Worm (Caenorhabditis elegans) whole organism, L3 larva: ENCODE results near the gene dsb-1.

Experiments
- R02D3.7 ChIP-seq: fragments of 150-350 bp; optimal IDR thresholded peaks from 2 replicates; lab custom pipeline; 2014; ENCODE audit warnings: missing biosample characterization, missing genetic modification characterization
- ama-1 ChIP-seq: fragments of 150-350 bp; optimal IDR thresholded peaks from 2 replicates; lab custom pipeline; 2018
- ceh-16 ChIP-seq: sonication (generic microtip); optimal IDR thresholded peaks from 2 replicates; lab custom pipeline; 2017; ENCODE audit warnings: missing biosample characterization, missing genetic modification characterization
- ceh-28 ChIP-seq: fragments of 150-350 bp; optimal IDR thresholded peaks from 2 replicates; lab custom pipeline; 2014; ENCODE audit warnings: missing biosample characterization, missing genetic modification reagents, missing genetic modification characterization
- ceh-82 ChIP-seq: fragments of 150-350 bp; optimal IDR thresholded peaks from 2 replicates; lab custom pipeline; 2014; ENCODE audit warnings: missing biosample characterization, missing genetic modification characterization
- daf-12 ChIP-seq: fragments of 150-350 bp; optimal IDR thresholded peaks from 2 replicates; lab custom pipeline; 2014; ENCODE audit warnings: missing biosample characterization, missing genetic modification reagents, missing genetic modification characterization
- egl-27 ChIP-seq: sonication (generic microtip); optimal IDR thresholded peaks from 4 replicates; lab custom pipeline; 2017; ENCODE audit warnings: missing biosample characterization, missing genetic modification reagents, missing genetic modification characterization
- egl-5 ChIP-seq: fragments of 150-350 bp; optimal IDR thresholded peaks from 2 replicates; lab custom pipeline; 2017; ENCODE audit warnings: missing biosample characterization, missing genetic modification reagents, missing genetic modification characterization, inconsistent platforms
- elt-1 ChIP-seq: fragments of 150-350 bp; optimal IDR thresholded peaks from 2 replicates; lab custom pipeline; 2014; ENCODE audit warnings: missing biosample characterization, missing genetic modification characterization
- elt-2 ChIP-seq: sonication (generic microtip); optimal IDR thresholded peaks from 2 replicates; lab custom pipeline; 2016; ENCODE audit warnings: missing genetic modification reagents, mild to moderate bottlenecking, missing genetic modification characterization, missing compliant biosample characterization
- elt-3 ChIP-seq, 3 experiments: fragments of 150-350 bp in 1 of 3; sonication (generic microtip) in 2 of 3; optimal IDR thresholded peaks; 2 replicates in 2 of 3; 4 replicates in 1 of 3; lab custom pipeline; 2014 to 2017; ENCODE audit warnings: missing biosample characterization in 3 of 3, missing genetic modification characterization in 3 of 3
- fkh-10 ChIP-seq: sonication (generic microtip); optimal IDR thresholded peaks from 2 replicates; lab custom pipeline; 2017; ENCODE audit warnings: missing biosample characterization, missing genetic modification reagents, missing genetic modification characterization
- fos-1 ChIP-seq: fragments of 150-350 bp; optimal IDR thresholded peaks from 2 replicates; lab custom pipeline; 2014; ENCODE audit warnings: missing biosample characterization, missing genetic modification characterization
- hmg-11 ChIP-seq: sonication (generic microtip); optimal IDR thresholded peaks from 2 replicates; lab custom pipeline; 2016; ENCODE audit warnings: missing genetic modification characterization, missing compliant biosample characterization
- jun-1 ChIP-seq: fragments of 150-350 bp; optimal IDR thresholded peaks from 2 replicates; lab custom pipeline; 2014; ENCODE audit warnings: missing biosample characterization, missing genetic modification reagents, missing genetic modification characterization
- lin-15B ChIP-seq: fragments of 150-350 bp; optimal IDR thresholded peaks from 2 replicates; lab custom pipeline; 2014; ENCODE audit warnings: missing biosample characterization, missing genetic modification characterization
- lin-39 ChIP-seq: fragments of 150-350 bp; optimal IDR thresholded peaks from 2 replicates; lab custom pipeline; 2018; ENCODE audit warnings: missing biosample characterization, missing genetic modification reagents, missing genetic modification characterization
- lsy-12 ChIP-seq: sonication (generic microtip); optimal IDR thresholded peaks from 2 replicates; lab custom pipeline; 2016; ENCODE audit warnings: mild to moderate bottlenecking, missing genetic modification characterization, missing compliant biosample characterization
- mml-1 ChIP-seq: fragments of 150-350 bp; sonication (generic microtip); optimal IDR thresholded peaks from 3 replicates; lab custom pipeline; 2014; ENCODE audit warnings: missing biosample characterization, missing genetic modification characterization
- nfya-1 ChIP-seq: sonication (generic microtip); optimal IDR thresholded peaks from 2 replicates; lab custom pipeline; 2017; ENCODE audit warnings: missing genetic modification characterization, mild to moderate bottlenecking, missing compliant biosample characterization, antibody characterized with exemption, moderate library complexity; ENCODE audit not compliant: insufficient read depth
- nhr-11 ChIP-seq: fragments of 150-350 bp; optimal IDR thresholded peaks from 2 replicates; lab custom pipeline; 2014; ENCODE audit warnings: missing biosample characterization, missing genetic modification characterization
- nhr-12 ChIP-seq: fragments of 150-350 bp; optimal IDR thresholded peaks from 2 replicates; lab custom pipeline; 2014; ENCODE audit warnings: missing biosample characterization, missing genetic modification characterization
- nhr-23 ChIP-seq: fragments of 150-350 bp; optimal IDR thresholded peaks from 2 replicates; lab custom pipeline; 2014; ENCODE audit warnings: missing biosample characterization, missing genetic modification reagents, missing genetic modification characterization
- nhr-25 ChIP-seq: sonication (generic microtip); optimal IDR thresholded peaks from 2 replicates; lab custom pipeline; 2017; ENCODE audit warnings: missing biosample characterization, missing genetic modification characterization
- nhr-28 ChIP-seq: fragments of 150-350 bp; optimal IDR thresholded peaks from 2 replicates; lab custom pipeline; 2014; ENCODE audit warnings: missing biosample characterization, missing genetic modification characterization
- nhr-43 ChIP-seq: sonication (generic microtip); optimal IDR thresholded peaks from 2 replicates; lab custom pipeline; 2016; ENCODE audit warnings: mild to moderate bottlenecking, missing genetic modification characterization, missing compliant biosample characterization; ENCODE audit not compliant: poor library complexity, severe bottlenecking
- nhr-67 ChIP-seq: fragments of 150-350 bp; optimal IDR thresholded peaks from 2 replicates; lab custom pipeline; 2014; ENCODE audit warnings: missing biosample characterization, missing genetic modification characterization
- nhr-76 ChIP-seq: fragments of 150-350 bp; sonication (generic microtip); optimal IDR thresholded peaks from 5 replicates; lab custom pipeline; 2014; ENCODE audit warnings: missing biosample characterization, missing genetic modification characterization
- nhr-77 ChIP-seq: fragments of 150-350 bp; optimal IDR thresholded peaks from 2 replicates; lab custom pipeline; 2014; ENCODE audit warnings: missing biosample characterization, missing genetic modification characterization
- pha-4 ChIP-seq: fragments of 150-350 bp; optimal IDR thresholded peaks from 2 replicates; lab custom pipeline; 2014; ENCODE audit warnings: missing biosample characterization, missing genetic modification reagents, missing genetic modification characterization
- pqm-1 ChIP-seq: fragments of 150-350 bp; optimal IDR thresholded peaks from 2 replicates; lab custom pipeline; 2017; ENCODE audit warnings: missing biosample characterization, missing genetic modification characterization, inconsistent platforms
- sea-2 ChIP-seq: fragments of 150-350 bp; sonication (generic microtip); optimal IDR thresholded peaks from 4 replicates; lab custom pipeline; 2014; ENCODE audit warnings: missing biosample characterization, missing genetic modification reagents, missing genetic modification characterization
- skn-1 ChIP-seq: fragments of 150-350 bp; optimal IDR thresholded peaks from 2 replicates; lab custom pipeline; 2014; ENCODE audit warnings: missing biosample characterization, missing genetic modification characterization
- snpc-4 ChIP-seq: fragments of 150-350 bp; optimal IDR thresholded peaks from 2 replicates; lab custom pipeline; 2014; ENCODE audit warnings: missing biosample characterization, missing genetic modification characterization
- unc-62 ChIP-seq: fragments of 150-350 bp; sonication (generic microtip); optimal IDR thresholded peaks from 4 replicates; lab custom pipeline; 2014; ENCODE audit warnings: missing biosample characterization, missing genetic modification reagents, missing genetic modification characterization
- ztf-4 ChIP-seq: fragments of 150-350 bp; optimal IDR thresholded peaks from 2 replicates; lab custom pipeline; 2014; ENCODE audit warnings: missing biosample characterization, missing genetic modification characterization

The dsb-1 gene

ce11 chrIV:12396645-12397258 lies 12.0 kb upstream of the dsb-1 start:
- peak; percentile 43 for TF ChIP-seq nfya-1 (tag; lab: Kevin White, UChicago)
- TF ChIP-seq nhr-43 (tag; lab: Kevin White, UChicago): peak; percentile 61
- no peak for TF ChIP-seq daf-12 (tag; lab: Kevin White, UChicago)
- TF ChIP-seq lsy-12: peak; percentile 10
- peak; percentile 2 for TF ChIP-seq lin-15B (tag; lab: Kevin White, UChicago)
- no peak for TF ChIP-seq elt-1 (tag; lab: Kevin White, UChicago)
- peak; percentile 96 for TF ChIP-seq nhr-25 (tag; lab: Kevin White, UChicago)
- peak; percentile 2 for TF ChIP-seq jun-1 (tag; lab: Kevin White, UChicago)
- peak; percentile 54 for TF ChIP-seq unc-62 (GFP tag; lab: Kevin White, UChicago)
- peak; percentile 90 for TF ChIP-seq nhr-23 (tag; lab: Kevin White, UChicago)
- peak; percentile 48 for TF ChIP-seq ceh-28 (tag; lab: Kevin White, UChicago)
- TF ChIP-seq skn-1 (tag; lab: Kevin White, UChicago): no peak
- TF ChIP-seq elt-3 (tag; optimal IDR thresholded peaks at IDR 0.05; lab: Kevin White, UChicago): peak in 1 of 3 experiments; percentile 57

ce11 chrIV:12398437-12398836 lies 10.3 kb upstream of the dsb-1 start, which contains the start of gene acs-20:
Gene acs-20 (minus strand): TSS chrIV:12398706.
- TF ChIP-seq jun-1 (tag; lab: Kevin White, UChicago): no peak

- TF ChIP-seq sea-2 (GFP tag; lab: Kevin White, UChicago): no peak
- no peak for TF ChIP-seq nhr-76 (tag; lab: Kevin White, UChicago)
- peak; percentile 44 for TF ChIP-seq nhr-25 (tag; lab: Kevin White, UChicago)
- peak in 1 of 3 experiments; percentile 83 for TF ChIP-seq elt-3 (tag; optimal IDR thresholded peaks at IDR 0.05; lab: Kevin White, UChicago)
- peak; percentile 85 for TF ChIP-seq elt-2 (tag; lab: Kevin White, UChicago)
- TF ChIP-seq pqm-1: peak; percentile 19
- no peak for TF ChIP-seq fkh-10 (GFP tag; lab: Kevin White, UChicago)
- no peak for TF ChIP-seq nhr-23 (tag; lab: Kevin White, UChicago)
- TF ChIP-seq nhr-28 (tag; lab: Kevin White, UChicago): no peak
Observed at ce11 chrIV:12399983-12400382, 8.7 kb upstream of the dsb-1 start.

ce11 chrIV:12403440-12403839 lies 5.3 kb upstream of the dsb-1 start:
- TF ChIP-seq nhr-25 (tag; lab: Kevin White, UChicago): peak; percentile 68
- TF ChIP-seq nhr-77 (tag; lab: Kevin White, UChicago): no peak
- TF ChIP-seq nhr-43 (tag; lab: Kevin White, UChicago): peak; percentile 68
- TF ChIP-seq fkh-10 (GFP tag; lab: Kevin White, UChicago): no peak
- peak; percentile 91 for TF ChIP-seq nhr-23 (tag; lab: Kevin White, UChicago)
- TF ChIP-seq elt-3 (tag; optimal IDR thresholded peaks at IDR 0.05; lab: Kevin White, UChicago): peak in 1 of 3 experiments; percentile 1
- TF ChIP-seq nhr-67 (tag; lab: Kevin White, UChicago): no peak

- TF ChIP-seq nhr-77 (tag; lab: Kevin White, UChicago) (no peak), daf-12 (tag; lab: Kevin White, UChicago) (no peak), sea-2 (GFP tag; lab: Kevin White, UChicago) (no peak), egl-27 (tag; lab: Kevin White, UChicago) (no peak), nhr-43 (tag; lab: Kevin White, UChicago) (peak; percentile 64), ceh-28 (tag; lab: Kevin White, UChicago) (peak; percentile 46), nfya-1 (tag; lab: Kevin White, UChicago) (peak; percentile 92), nhr-23 (tag; lab: Kevin White, UChicago) (peak; percentile 85), lsy-12 (no peak), ceh-82 (tag; lab: Kevin White, UChicago) (peak; percentile 6), ztf-4 (tag; lab: Kevin White, UChicago) (no peak), lin-15B (tag; lab: Kevin White, UChicago) (peak; percentile 97), fkh-10 (GFP tag; lab: Kevin White, UChicago) (peak; percentile 81), ama-1 (lab: Kevin White, UChicago) (peak; percentile 3), nhr-11 (tag; lab: Kevin White, UChicago) (peak; percentile 9), unc-62 (GFP tag; lab: Kevin White, UChicago) (no peak), R02D3.7 (peak; percentile 55), skn-1 (tag; lab: Kevin White, UChicago) (peak; percentile 37), fos-1 (no peak), snpc-4 (tag; lab: Kevin White, UChicago) (peak; percentile 66), hmg-11 (tag; lab: Kevin White, UChicago) (peak; percentile 57), nhr-12 (tag; lab: Kevin White, UChicago) (no peak), pqm-1 (peak; percentile 63), egl-5 (tag; lab: Kevin White, UChicago) (peak; percentile 91), jun-1 (tag; lab: Kevin White, UChicago) (peak; percentile 30), mml-1 (no peak), pha-4 (tag; lab: Kevin White, UChicago) (no peak), elt-2 (tag; lab: Kevin White, UChicago) (peak; percentile 48), elt-1 (tag; lab: Kevin White, UChicago) (no peak), lin-39 (peak; percentile 98), ceh-16 (tag; lab: Kevin White, UChicago) (no peak), nhr-28 (tag; lab: Kevin White, UChicago) (no peak), nhr-25 (tag; lab: Kevin White, UChicago) (peak; percentile 89)
Observed at ce11 chrIV:12404137-12404536, 4.6 kb upstream of the dsb-1 start, which contains the start of gene gex-3. Gene gex-3 (plus strand): TSS chrIV:12404431.
